Worm (Caenorhabditis elegans): Measurements from ENCODE around the gene scl-14.

Gene scl-14

DNA sequence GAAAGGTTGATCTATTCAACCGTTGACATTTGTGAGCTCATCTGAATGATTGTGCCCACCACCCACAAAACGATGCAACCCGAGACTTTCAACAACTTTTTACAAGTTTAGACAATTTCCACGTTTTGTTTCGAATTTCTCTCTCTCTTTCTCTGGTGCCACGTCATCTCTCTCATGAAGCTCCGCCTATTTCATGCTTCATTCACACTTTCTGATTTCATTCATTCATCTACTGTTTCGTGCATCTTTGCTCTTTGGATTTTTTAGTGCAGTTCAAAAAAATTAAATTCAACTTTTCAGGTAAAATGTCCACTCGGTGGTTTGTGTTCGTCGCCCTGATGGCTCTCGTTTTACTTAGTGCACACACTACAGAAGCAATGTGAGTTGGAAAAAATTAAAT, 16.0 kb upstream of the scl-14 start, which contains the start of gene nlp-79:
Gene nlp-79 (plus strand): TSS at position 301 of the 400 bp plus-strand sequence.
- TF ChIP-seq mep-1 (tag; optimal IDR thresholded peaks at IDR 0.05) (no peak), flh-1 (GFP tag; optimal IDR thresholded peaks at IDR 0.05) (no peak), ztf-11 (tag; optimal IDR thresholded peaks at IDR 0.05) (no peak), nhr-2 (tag; optimal IDR thresholded peaks at IDR 0.05) (no peak), lin-32 (GFP tag; optimal IDR thresholded peaks at IDR 0.05) (no peak), hlh-1 (tag; optimal IDR thresholded peaks at IDR 0.05) (no peak), unc-39 (tag; optimal IDR thresholded peaks at IDR 0.05) (no peak), pha-4 (tag; optimal IDR thresholded peaks at IDR 0.05) (no peak), sem-2 (GFP tag; optimal IDR thresholded peaks at IDR 0.05) (no peak), ces-1 (GFP tag; optimal IDR thresholded peaks at IDR 0.05) (no peak), blmp-1 (tag; optimal IDR thresholded peaks at IDR 0.05) (no peak), ceh-43 (GFP tag; optimal IDR thresholded peaks at IDR 0.05) (no peak)

- TF ChIP-seq snpc-4 (tag; optimal IDR thresholded peaks at IDR 0.05) (no peak), nhr-12 (tag; optimal IDR thresholded peaks at IDR 0.05) (no peak), ham-2 (GFP tag; optimal IDR thresholded peaks at IDR 0.05) (no peak), nhr-28 (tag; optimal IDR thresholded peaks at IDR 0.05) (no peak)
Observed at ce11 chrIV:13154391-13155283, 10.6 kb upstream of the scl-14 start, which contains the start of the genes crld-1 and msh-5. TSS of gene crld-1 (minus strand) at chrIV:13154441. TSS of gene msh-5 (plus strand) at chrIV:13155233.

DNA sequence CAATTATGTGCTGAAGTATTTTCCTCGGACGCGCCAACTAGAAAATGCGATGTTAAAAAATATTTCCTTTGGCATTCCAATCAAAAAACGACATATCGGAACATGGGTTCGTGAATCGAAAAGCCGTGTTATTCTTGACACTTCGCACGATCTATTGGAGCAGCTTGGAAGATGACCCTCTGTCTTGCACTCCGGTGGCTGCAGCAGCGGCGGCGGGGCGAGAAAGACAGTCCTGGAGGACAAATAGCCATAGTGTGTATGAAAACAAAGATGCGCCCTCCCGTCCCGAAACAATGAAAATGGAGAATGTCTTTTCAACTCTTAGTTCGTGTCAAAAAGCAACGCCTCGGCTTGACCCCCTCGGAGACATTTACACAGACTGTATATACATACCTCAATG, 2.3 kb downstream of the scl-14 start:
- no peak for TF ChIP-seq mls-2 (tag; optimal IDR thresholded peaks at IDR 0.05)
- no peak for TF ChIP-seq nhr-28 (tag; optimal IDR thresholded peaks at IDR 0.05)
- TF ChIP-seq ceh-43 (GFP tag; optimal IDR thresholded peaks at IDR 0.05), result no peak
- no peak for TF ChIP-seq ceh-39 (tag; optimal IDR thresholded peaks at IDR 0.05)
- TF ChIP-seq sptf-1 (tag; optimal IDR thresholded peaks at IDR 0.05), result no peak
- TF ChIP-seq lsy-2 (tag; optimal IDR thresholded peaks at IDR 0.05), result no peak

- no peak for TF ChIP-seq pha-4 (tag; optimal IDR thresholded peaks at IDR 0.05)
- TF ChIP-seq tbx-8 (GFP tag; optimal IDR thresholded peaks at IDR 0.05), result no peak
- no peak for TF ChIP-seq ceh-43 (GFP tag; optimal IDR thresholded peaks at IDR 0.05)
- TF ChIP-seq drap-1 (GFP tag; optimal IDR thresholded peaks at IDR 0.05), result no peak
- no peak for TF ChIP-seq lin-13 (tag; optimal IDR thresholded peaks at IDR 0.05)
- no peak for TF ChIP-seq nhr-237 (tag; optimal IDR thresholded peaks at IDR 0.05)
- no peak for TF ChIP-seq cnd-1 (tag; optimal IDR thresholded peaks at IDR 0.05)
Observed at ce11 chrIV:13170241-13170640, 5.0 kb downstream of the scl-14 start, which contains the start of gene nas-14. TSS of gene nas-14 (plus strand) at chrIV:13170541.

- TF ChIP-seq ham-2 (GFP tag; optimal IDR thresholded peaks at IDR 0.05) (no peak), zip-8 (tag; optimal IDR thresholded peaks at IDR 0.05) (no peak), nhr-12 (tag; optimal IDR thresholded peaks at IDR 0.05) (no peak), lin-13 (tag; optimal IDR thresholded peaks at IDR 0.05) (no peak), ceh-83 (GFP tag; optimal IDR thresholded peaks at IDR 0.05) (no peak), ztf-11 (tag; optimal IDR thresholded peaks at IDR 0.05) (no peak), unc-39 (tag; optimal IDR thresholded peaks at IDR 0.05) (no peak), lsy-2 (tag; optimal IDR thresholded peaks at IDR 0.05) (no peak), sptf-1 (tag; optimal IDR thresholded peaks at IDR 0.05) (no peak), hlh-1 (tag; optimal IDR thresholded peaks at IDR 0.05) (no peak), flh-1 (GFP tag; optimal IDR thresholded peaks at IDR 0.05) (no peak), sem-2 (GFP tag; optimal IDR thresholded peaks at IDR 0.05) (no peak), unc-120 (tag; optimal IDR thresholded peaks at IDR 0.05; ENCODE audit: poor library complexity, severe bottlenecking) (no peak)
Observed at ce11 chrIV:13173359-13173758, 8.1 kb downstream of the scl-14 start.

- TF ChIP-seq ham-2 (GFP tag; optimal IDR thresholded peaks at IDR 0.05) (no peak), unc-39 (tag; optimal IDR thresholded peaks at IDR 0.05) (no peak), ztf-11 (tag; optimal IDR thresholded peaks at IDR 0.05) (no peak), hlh-1 (tag; optimal IDR thresholded peaks at IDR 0.05) (peak; percentile 55), unc-120 (tag; optimal IDR thresholded peaks at IDR 0.05; ENCODE audit: poor library complexity, severe bottlenecking) (peak; percentile 38), pha-4 (tag; optimal IDR thresholded peaks at IDR 0.05) (no peak)
Observed at ce11 chrIV:13179295-13179694, 14.0 kb downstream of the scl-14 start, which contains the start of gene lev-1. TSS of gene lev-1 (minus strand) at chrIV:13179395.

Data from whole organism, mixed stage, embryonic.